Fruit fly (Drosophila melanogaster) whole organism, embryonic: ENCODE results near the gene Ufd1.

Experiments used
- Abd-B ChIP-seq: fragments of 200-800 bp; sonication (Bioruptor generic); optimal IDR thresholded peaks from 2 replicates; lab custom pipeline; 2018; ENCODE audit warnings: missing biosample characterization, mild to moderate bottlenecking, missing genetic modification characterization, moderate library complexity
- Antp ChIP-seq: fragments of 200-800 bp; sonication (Bioruptor generic); optimal IDR thresholded peaks from 3 replicates; lab custom pipeline; 2016; ENCODE audit warnings: missing biosample characterization, missing genetic modification characterization
- CG1024 ChIP-seq: fragments of 200-800 bp; sonication (Bioruptor generic); IDR thresholded peaks from 2 replicates; pipeline ENCODE4 v1.3.6; 2022; ENCODE audit warnings: missing biosample characterization, missing genetic modification characterization
- CG12659 ChIP-seq: fragments of 200-800 bp; sonication (Bioruptor generic); optimal IDR thresholded peaks from 3 replicates; lab custom pipeline; 2017; ENCODE audit warnings: mild to moderate bottlenecking, missing biosample characterization, missing genetic modification reagents, missing genetic modification characterization
- CG17361 ChIP-seq: fragments of 200-800 bp; sonication (Bioruptor generic); IDR thresholded peaks from 3 replicates; pipeline ENCODE4 v1.3.6; 2022; ENCODE audit warnings: missing biosample characterization, missing genetic modification characterization
- CG18011 ChIP-seq: fragments of 200-800 bp; sonication (Bioruptor generic); optimal IDR thresholded peaks from 2 replicates; lab custom pipeline; 2017; ENCODE audit warnings: missing biosample characterization, missing genetic modification characterization, mild to moderate bottlenecking, moderate library complexity, missing genotype
- CG2199 ChIP-seq: fragments of 200-800 bp; sonication (Bioruptor generic); IDR thresholded peaks from 3 replicates; pipeline ENCODE4 v1.3.6; 2022; ENCODE audit warnings: missing biosample characterization, missing genetic modification characterization
- CG2678 ChIP-seq: fragments of 200-800 bp; sonication (Bioruptor generic); optimal IDR thresholded peaks from 3 replicates; lab custom pipeline; 2019; ENCODE audit warnings: missing biosample characterization, mild to moderate bottlenecking, missing genetic modification characterization, moderate library complexity
- CG30431 ChIP-seq: fragments of 200-800 bp; sonication (Bioruptor generic); optimal IDR thresholded peaks from 2 replicates; lab custom pipeline; 2017; ENCODE audit warnings: missing biosample characterization, missing genetic modification characterization
- CG32532 ChIP-seq: fragments of 200-800 bp; sonication (Bioruptor generic); IDR thresholded peaks from 2 replicates; pipeline ENCODE4 v1.3.6; 2022; ENCODE audit warnings: missing biosample characterization, missing genetic modification characterization
- CG3407 ChIP-seq: fragments of 200-800 bp; sonication (Bioruptor generic); optimal IDR thresholded peaks from 2 replicates; lab custom pipeline; 2018; ENCODE audit warnings: missing biosample characterization, mild to moderate bottlenecking, missing genetic modification characterization
- CG34376 ChIP-seq: fragments of 200-800 bp; sonication (Bioruptor generic); optimal IDR thresholded peaks from 2 replicates; lab custom pipeline; 2018; ENCODE audit warnings: missing biosample characterization, mild to moderate bottlenecking, missing genetic modification characterization
- CG6683 ChIP-seq: fragments of 200-800 bp; sonication (Bioruptor generic); optimal IDR thresholded peaks from 2 replicates; lab custom pipeline; 2017; ENCODE audit warnings: missing biosample characterization, mild to moderate bottlenecking, missing genetic modification characterization, missing genetic modification reagents
- CG7271 ChIP-seq: fragments of 200-800 bp; sonication (Bioruptor generic); optimal IDR thresholded peaks from 2 replicates; lab custom pipeline; 2018; ENCODE audit warnings: missing biosample characterization, mild to moderate bottlenecking, missing genetic modification characterization, moderate library complexity
- CG8478 ChIP-seq: fragments of >200 bp; optimal IDR thresholded peaks from 2 replicates; lab custom pipeline; 2018
- CTCF ChIP-seq: fragments of 200-800 bp; sonication (Bioruptor generic); optimal IDR thresholded peaks from 2 replicates; lab custom pipeline; 2017; ENCODE audit warnings: missing biosample characterization, mild to moderate bottlenecking, missing genetic modification characterization, moderate library complexity
- D19A ChIP-seq: fragments of 200-800 bp; optimal IDR thresholded peaks from 3 replicates; lab custom pipeline; 2019; ENCODE audit warnings: missing biosample characterization, mild to moderate bottlenecking, missing genetic modification characterization, moderate library complexity
- Dek ChIP-seq: fragments of 200-800 bp; sonication (Bioruptor generic); optimal IDR thresholded peaks from 3 replicates; lab custom pipeline; 2019; ENCODE audit warnings: missing biosample characterization, mild to moderate bottlenecking, missing genetic modification characterization, moderate library complexity
- Dll ChIP-seq: fragments of 200-800 bp; sonication (Bioruptor generic); IDR thresholded peaks from 4 replicates; pipeline ENCODE4 v1.3.6; 2022; ENCODE audit warnings: missing biosample characterization, missing genetic modification characterization; ENCODE audit not compliant: partially characterized antibody
- Fer1 ChIP-seq: fragments of 200-800 bp; sonication (Bioruptor generic); optimal IDR thresholded peaks from 2 replicates; lab custom pipeline; 2017; ENCODE audit warnings: missing biosample characterization, mild to moderate bottlenecking, missing genetic modification characterization
- HLH4C ChIP-seq: fragments of 200-800 bp; sonication (Bioruptor generic); IDR thresholded peaks from 3 replicates; pipeline ENCODE4 v1.3.6; 2022; ENCODE audit warnings: missing biosample characterization, missing genetic modification characterization; ENCODE audit not compliant: partially characterized antibody
- HmgZ ChIP-seq: fragments of 200-800 bp; sonication (Bioruptor generic); optimal IDR thresholded peaks from 2 replicates; lab custom pipeline; 2018; ENCODE audit warnings: missing biosample characterization, mild to moderate bottlenecking, missing genetic modification characterization
- Hsf ChIP-seq: fragments of 200-800 bp; sonication (Bioruptor generic); optimal IDR thresholded peaks from 3 replicates; lab custom pipeline; 2016; ENCODE audit warnings: missing biosample characterization, missing genetic modification characterization
- Myb ChIP-seq: fragments of 200-800 bp; sonication (Bioruptor generic); optimal IDR thresholded peaks from 2 replicates; lab custom pipeline; 2016; ENCODE audit warnings: missing biosample characterization, missing genetic modification characterization
- NFAT ChIP-seq: fragments of 200-800 bp; sonication (Bioruptor generic); IDR thresholded peaks from 2 replicates; pipeline ENCODE4 v1.3.6; 2022; ENCODE audit warnings: missing biosample characterization, missing genetic modification characterization
- ara ChIP-seq: fragments of 200-800 bp; sonication (Bioruptor generic); IDR thresholded peaks from 2 replicates; pipeline ENCODE4 v1.3.6; 2022; ENCODE audit warnings: missing biosample characterization, missing genetic modification characterization
- ato ChIP-seq: fragments of 200-800 bp; sonication (Bioruptor generic); IDR thresholded peaks from 2 replicates; pipeline ENCODE4 v1.3.6; 2022; ENCODE audit warnings: missing biosample characterization, missing genetic modification characterization; ENCODE audit not compliant: partially characterized antibody
- bbx ChIP-seq: fragments of 200-800 bp; sonication (Bioruptor generic); IDR thresholded peaks from 2 replicates; pipeline ENCODE4 v1.3.6; 2022; ENCODE audit warnings: missing biosample characterization, missing genetic modification characterization; ENCODE audit not compliant: partially characterized antibody
- br ChIP-seq: fragments of >200 bp; optimal IDR thresholded peaks from 2 replicates; lab custom pipeline; 2017
- bsh ChIP-seq, 2 experiments: fragments of 200-800 bp; sonication (Bioruptor generic); optimal IDR thresholded peaks; 2 replicates each; lab custom pipeline; 2017 to 2018; ENCODE audit warnings: mild to moderate bottlenecking in 2 of 2, missing biosample characterization in 2 of 2, missing genetic modification characterization in 2 of 2, moderate library complexity in 1 of 2
- cas ChIP-seq: fragments of 200-800 bp; sonication (Bioruptor generic); IDR thresholded peaks from 2 replicates; pipeline ENCODE4 v1.3.6; 2022; ENCODE audit warnings: missing biosample characterization, missing genetic modification characterization
- cato ChIP-seq: fragments of 200-800 bp; sonication (Bioruptor generic); optimal IDR thresholded peaks from 2 replicates; lab custom pipeline; 2016; ENCODE audit warnings: missing biosample characterization, missing genetic modification characterization, borderline replicate concordance
- chif ChIP-seq, 2 experiments: fragments of 200-800 bp; sonication (Bioruptor generic); optimal IDR thresholded peaks; 3 replicates each; lab custom pipeline; 2016; ENCODE audit warnings: missing biosample characterization in 2 of 2, missing genetic modification characterization in 2 of 2
- dm ChIP-seq: fragments of 200-800 bp; sonication (Bioruptor generic); optimal IDR thresholded peaks from 3 replicates; lab custom pipeline; 2016; ENCODE audit warnings: missing biosample characterization, missing genetic modification characterization
- ewg ChIP-seq: fragments of 200-800 bp; sonication (Bioruptor generic); optimal IDR thresholded peaks from 3 replicates; lab custom pipeline; 2017; ENCODE audit warnings: mild to moderate bottlenecking, missing biosample characterization, missing genetic modification reagents, missing genetic modification characterization
- eyg ChIP-seq: fragments of 200-800 bp; sonication (Bioruptor generic); optimal IDR thresholded peaks from 3 replicates; lab custom pipeline; 2016; ENCODE audit warnings: missing biosample characterization, missing genetic modification characterization
- fd102C ChIP-seq: fragments of 200-800 bp; sonication (Bioruptor generic); optimal IDR thresholded peaks from 2 replicates; lab custom pipeline; 2018; ENCODE audit warnings: missing biosample characterization, mild to moderate bottlenecking, missing genetic modification characterization, moderate library complexity
- gfzf ChIP-seq: fragments of 200-800 bp; sonication (Bioruptor generic); optimal IDR thresholded peaks from 2 replicates; lab custom pipeline; 2016; ENCODE audit warnings: missing biosample characterization, mild to moderate bottlenecking, missing genetic modification characterization, moderate library complexity
- hb ChIP-seq: fragments of 200-800 bp; sonication (Bioruptor generic); IDR thresholded peaks from 3 replicates; pipeline ENCODE4 v1.3.6; 2022; ENCODE audit warnings: missing biosample characterization, missing genetic modification characterization; ENCODE audit not compliant: partially characterized antibody
- ind ChIP-seq: fragments of 200-800 bp; sonication (Bioruptor generic); optimal IDR thresholded peaks from 3 replicates; lab custom pipeline; 2016; ENCODE audit warnings: missing biosample characterization, missing genetic modification characterization
- jigr1 ChIP-seq: fragments of 200-800 bp; sonication (Bioruptor generic); IDR thresholded peaks from 3 replicates; pipeline ENCODE4 v1.3.6; 2022; ENCODE audit warnings: missing biosample characterization, missing genetic modification characterization
- knrl ChIP-seq: fragments of 200-800 bp; sonication (Bioruptor generic); IDR thresholded peaks from 3 replicates; pipeline ENCODE4 v1.3.6; 2022; ENCODE audit warnings: missing biosample characterization, missing genetic modification characterization; ENCODE audit not compliant: partially characterized antibody
- nerfin-1 ChIP-seq: fragments of 200-800 bp; sonication (Bioruptor generic); optimal IDR thresholded peaks from 3 replicates; lab custom pipeline; 2019; ENCODE audit warnings: missing biosample characterization, mild to moderate bottlenecking, missing genetic modification characterization, moderate library complexity
- phol ChIP-seq: fragments of 200-800 bp; sonication (Bioruptor generic); optimal IDR thresholded peaks from 3 replicates; lab custom pipeline; 2018; ENCODE audit warnings: missing biosample characterization, mild to moderate bottlenecking, missing genetic modification characterization, moderate library complexity
- pita ChIP-seq: fragments of 200-800 bp; sonication (Bioruptor generic); optimal IDR thresholded peaks from 2 replicates; lab custom pipeline; 2017; ENCODE audit warnings: missing biosample characterization, mild to moderate bottlenecking, missing genetic modification characterization
- sc ChIP-seq, 3 experiments: fragments of >200 bp in 2 of 3; fragments of 200-800 bp in 1 of 3; sonication (Bioruptor generic) in 1 of 3; optimal IDR thresholded peaks; 2 replicates in 2 of 3; 3 replicates in 1 of 3; lab custom pipeline; 2017; ENCODE audit warnings: mild to moderate bottlenecking in 1 of 3, missing biosample characterization in 1 of 3, missing genetic modification characterization in 1 of 3, missing genetic modification reagents in 1 of 3
- sd ChIP-seq: fragments of 200-800 bp; sonication (Bioruptor generic); optimal IDR thresholded peaks from 3 replicates; lab custom pipeline; 2018; ENCODE audit warnings: missing biosample characterization, mild to moderate bottlenecking, missing genetic modification characterization, moderate library complexity
- sens-2 ChIP-seq: fragments of 200-800 bp; sonication (Bioruptor generic); IDR thresholded peaks from 2 replicates; pipeline ENCODE4 v1.3.6; 2022; ENCODE audit warnings: missing biosample characterization, missing genetic modification characterization
- zf30C ChIP-seq: fragments of 200-800 bp; sonication (Bioruptor generic); optimal IDR thresholded peaks from 3 replicates; lab custom pipeline; 2018; ENCODE audit warnings: missing biosample characterization, mild to moderate bottlenecking, missing genetic modification characterization

Gene Ufd1

dm6 chr3L:11084557-11085231 is 38.3 kb downstream of the Ufd1 start (continued):
- TF ChIP-seq knrl, result no peak
- TF ChIP-seq br, result no peak
- peak; percentile 95 for TF ChIP-seq phol
- TF ChIP-seq CG12659 (GFP tag; lab: Kevin White, UChicago), result peak; percentile 96
- no peak for TF ChIP-seq Dll (GFP tag; lab: Robert Waterston, UW)
- TF ChIP-seq CG6683, result peak; percentile 89
- peak; percentile 97 for TF ChIP-seq Hsf (GFP tag; lab: Kevin White, UChicago)
- TF ChIP-seq Myb (GFP tag; lab: Kevin White, UChicago), result peak; percentile 81
- peak; percentile 89 for TF ChIP-seq CG7271
- peak; percentile 69 for TF ChIP-seq CTCF (GFP tag; lab: Kevin White, UChicago)
- TF ChIP-seq HmgZ (tag; lab: Kevin White, UChicago), result peak; percentile 94
- TF ChIP-seq CG3407 (GFP tag; lab: Kevin White, UChicago), result peak; percentile 94
- TF ChIP-seq Antp (GFP tag; lab: Kevin White, UChicago), result peak; percentile 92
- TF ChIP-seq CG32532, result peak; percentile 93
- TF ChIP-seq ato, result no peak
- TF ChIP-seq D19A (tag; lab: Kevin White, UChicago), result peak; percentile 95
- TF ChIP-seq HLH4C, result no peak
- TF ChIP-seq cato (GFP tag; lab: Kevin White, UChicago), result peak; percentile 95
- peak; percentile 94 for TF ChIP-seq CG1024
- TF ChIP-seq jigr1 (GFP tag; lab: Robert Waterston, UW), result peak; percentile 87
- TF ChIP-seq gfzf (GFP tag; lab: Kevin White, UChicago), result peak; percentile 19
- peak; percentile 98 for TF ChIP-seq chif (GFP tag; optimal IDR thresholded peaks at IDR 0.05; lab: Kevin White, UChicago)
- TF ChIP-seq CG34376 (GFP tag; lab: Kevin White, UChicago), result peak; percentile 78
- peak; percentile 92 for TF ChIP-seq CG30431 (GFP tag; lab: Kevin White, UChicago)
- peak; percentile 94 for TF ChIP-seq dm
- peak; percentile 88 for TF ChIP-seq fd102C
- peak; percentile 78 for TF ChIP-seq cas (GFP tag; lab: Robert Waterston, UW)
- peak; percentile 97 for TF ChIP-seq ara (GFP tag; lab: Robert Waterston, UW)
- TF ChIP-seq zf30C (GFP tag; lab: Kevin White, UChicago), result peak; percentile 91
- peak; percentile 95 for TF ChIP-seq eyg (GFP tag; lab: Kevin White, UChicago)
- peak; percentile 94 for TF ChIP-seq Fer1
- no peak for TF ChIP-seq sd (tag; lab: Kevin White, UChicago)
- peak; percentile 97 for TF ChIP-seq sens-2
- no peak for TF ChIP-seq sc (optimal IDR thresholded peaks at IDR 0.05; lab: Kevin White, UChicago)
- TF ChIP-seq sc (GFP tag; optimal IDR thresholded peaks at IDR 0.05; lab: Kevin White, UChicago), result peak; percentile 94
- peak; percentile 90 for TF ChIP-seq Dek
- peak; percentile 97 for TF ChIP-seq CG17361
- peak; percentile 77 for TF ChIP-seq CG18011 (GFP tag; lab: Kevin White, UChicago)
- TF ChIP-seq bbx (GFP tag; lab: Robert Waterston, UW), result no peak
- TF ChIP-seq ewg (GFP tag; lab: Kevin White, UChicago), result peak; percentile 93
- peak; percentile 97 for TF ChIP-seq CG2678 (tag; lab: Kevin White, UChicago)
- TF ChIP-seq CG8478 (lab: Kevin White, UChicago), result no peak
- TF ChIP-seq Abd-B (GFP tag; lab: Kevin White, UChicago), result peak; percentile 95
- peak; percentile 93 for TF ChIP-seq nerfin-1
- TF ChIP-seq pita (GFP tag; lab: Kevin White, UChicago), result no peak
- TF ChIP-seq ind (GFP tag; lab: Kevin White, UChicago), result peak; percentile 94
- TF ChIP-seq hb (GFP tag; lab: Robert Waterston, UW), result no peak
- TF ChIP-seq NFAT, result peak; percentile 86
- TF ChIP-seq CG2199 (GFP tag; lab: Robert Waterston, UW), result peak; percentile 97
- TF ChIP-seq bsh (GFP tag; optimal IDR thresholded peaks at IDR 0.05; lab: Kevin White, UChicago), result peak; percentile 97 to 99
